Fruit fly (Drosophila melanogaster) whole organism, embryonic: ENCODE measurements around the gene Tlk.

ENCODE experiments used
- CG10209 ChIP-seq: fragments of 200-800 bp; sonication (Bioruptor generic); optimal IDR thresholded peaks from 3 replicates; lab custom pipeline; 2017; ENCODE audit warnings: missing biosample characterization, mild to moderate bottlenecking, missing genetic modification characterization, missing genetic modification reagents
- CG11085 ChIP-seq: fragments of 200-800 bp; sonication (Bioruptor generic); IDR thresholded peaks from 2 replicates; pipeline ENCODE4 v1.3.6; 2022; ENCODE audit warnings: missing biosample characterization, missing genetic modification characterization
- CG11696 ChIP-seq: fragments of 200-800 bp; sonication (Bioruptor generic); IDR thresholded peaks from 2 replicates; pipeline ENCODE4 v1.3.6; 2022; ENCODE audit warnings: missing biosample characterization, missing genetic modification characterization
- CG12299 ChIP-seq: fragments of 200-800 bp; sonication (Bioruptor generic); optimal IDR thresholded peaks from 2 replicates; lab custom pipeline; 2018; ENCODE audit warnings: missing biosample characterization, mild to moderate bottlenecking, missing genetic modification characterization
- CG12391 ChIP-seq: fragments of 200-800 bp; sonication (Bioruptor generic); optimal IDR thresholded peaks from 3 replicates; lab custom pipeline; 2018; ENCODE audit warnings: missing biosample characterization, mild to moderate bottlenecking, missing genetic modification characterization, moderate library complexity
- CG13424 ChIP-seq: fragments of 200-800 bp; sonication (Bioruptor generic); optimal IDR thresholded peaks from 2 replicates; lab custom pipeline; 2019; ENCODE audit warnings: missing biosample characterization, mild to moderate bottlenecking, missing genetic modification characterization, moderate library complexity
- CG14965 ChIP-seq: fragments of 200-800 bp; sonication (Bioruptor generic); optimal IDR thresholded peaks from 2 replicates; lab custom pipeline; 2016; ENCODE audit warnings: missing biosample characterization, missing genetic modification characterization, borderline replicate concordance
- CG15011 ChIP-seq: fragments of 200-800 bp; sonication (Bioruptor generic); optimal IDR thresholded peaks from 3 replicates; lab custom pipeline; 2018; ENCODE audit warnings: missing biosample characterization, mild to moderate bottlenecking, missing genetic modification characterization
- CG15601 ChIP-seq: fragments of 200-800 bp; sonication (Bioruptor generic); optimal IDR thresholded peaks from 3 replicates; lab custom pipeline; 2019; ENCODE audit warnings: missing biosample characterization, mild to moderate bottlenecking, missing genetic modification characterization, moderate library complexity
- CG1832 ChIP-seq: fragments of 200-800 bp; sonication (Bioruptor generic); optimal IDR thresholded peaks from 2 replicates; lab custom pipeline; 2017; ENCODE audit warnings: missing biosample characterization, mild to moderate bottlenecking, missing genetic modification characterization, inconsistent platforms
- CG2875 ChIP-seq: fragments of 200-800 bp; sonication (Bioruptor generic); optimal IDR thresholded peaks from 2 replicates; lab custom pipeline; 2017; ENCODE audit warnings: missing biosample characterization, mild to moderate bottlenecking, missing genetic modification characterization, missing genetic modification reagents
- CG3407 ChIP-seq: fragments of 200-800 bp; sonication (Bioruptor generic); optimal IDR thresholded peaks from 2 replicates; lab custom pipeline; 2018; ENCODE audit warnings: missing biosample characterization, mild to moderate bottlenecking, missing genetic modification characterization
- CG6175 ChIP-seq: fragments of 200-800 bp; sonication (Bioruptor generic); IDR thresholded peaks from 3 replicates; pipeline ENCODE4 v1.3.6; 2022; ENCODE audit warnings: missing biosample characterization, missing genetic modification characterization
- CG6813 ChIP-seq: fragments of 200-800 bp; sonication (Bioruptor generic); optimal IDR thresholded peaks from 2 replicates; lab custom pipeline; 2017; ENCODE audit warnings: missing biosample characterization, missing genetic modification characterization, mild to moderate bottlenecking, moderate library complexity, missing genetic modification reagents
- CG6854 ChIP-seq: fragments of 200-800 bp; sonication (Bioruptor generic); optimal IDR thresholded peaks from 3 replicates; lab custom pipeline; 2017; ENCODE audit warnings: missing biosample characterization, mild to moderate bottlenecking, missing genetic modification characterization
- CG7928 ChIP-seq: fragments of 200-800 bp; sonication (Bioruptor generic); optimal IDR thresholded peaks from 2 replicates; lab custom pipeline; 2017; ENCODE audit warnings: missing biosample characterization, mild to moderate bottlenecking, missing genetic modification characterization
- CrebB ChIP-seq: fragments of 200-800 bp; sonication (Bioruptor generic); optimal IDR thresholded peaks from 3 replicates; lab custom pipeline; 2018; ENCODE audit warnings: missing biosample characterization, mild to moderate bottlenecking, missing genetic modification characterization
- Dp ChIP-seq: fragments of 200-800 bp; sonication (Bioruptor generic); optimal IDR thresholded peaks from 2 replicates; lab custom pipeline; 2018; ENCODE audit warnings: missing biosample characterization, mild to moderate bottlenecking, missing genetic modification characterization, moderate library complexity
- Drgx ChIP-seq: fragments of 200-800 bp; sonication (Bioruptor generic); IDR thresholded peaks from 2 replicates; pipeline ENCODE4 v1.3.6; 2022; ENCODE audit warnings: missing biosample characterization, missing genetic modification characterization
- Elba2 ChIP-seq: fragments of 200-800 bp; sonication (Bioruptor generic); optimal IDR thresholded peaks from 3 replicates; lab custom pipeline; 2016; ENCODE audit warnings: missing biosample characterization, missing genetic modification characterization
- Hr3 ChIP-seq: fragments of 200-800 bp; sonication (Bioruptor generic); optimal IDR thresholded peaks from 3 replicates; lab custom pipeline; 2016; ENCODE audit warnings: missing biosample characterization, missing genetic modification characterization
- MBD-R2 ChIP-seq: fragments of 200-800 bp; sonication (Bioruptor generic); IDR thresholded peaks from 2 replicates; pipeline ENCODE4 v1.3.6; 2022; ENCODE audit warnings: missing biosample characterization, missing genetic modification characterization
- MESR4 ChIP-seq: fragments of 200-800 bp; sonication (Bioruptor generic); optimal IDR thresholded peaks from 2 replicates; lab custom pipeline; 2018; ENCODE audit warnings: missing biosample characterization, mild to moderate bottlenecking, missing genetic modification characterization, moderate library complexity
- Myb ChIP-seq: fragments of 200-800 bp; sonication (Bioruptor generic); optimal IDR thresholded peaks from 2 replicates; lab custom pipeline; 2016; ENCODE audit warnings: missing biosample characterization, missing genetic modification characterization
- Nf-YA ChIP-seq: fragments of 200-800 bp; sonication (Bioruptor generic); IDR thresholded peaks from 2 replicates; pipeline ENCODE4 v1.3.6; 2022; ENCODE audit warnings: missing biosample characterization, missing genetic modification characterization
- Scr ChIP-seq: fragments of 200-800 bp; sonication (Bioruptor generic); IDR thresholded peaks from 2 replicates; pipeline ENCODE4 v1.3.6; 2022; ENCODE audit warnings: missing biosample characterization, missing genetic modification characterization; ENCODE audit not compliant: partially characterized antibody
- ap ChIP-seq: fragments of 200-800 bp; sonication (Bioruptor generic); IDR thresholded peaks from 2 replicates; pipeline ENCODE4 v1.3.6; 2022; ENCODE audit warnings: missing biosample characterization, missing genetic modification characterization
- ase ChIP-seq: fragments of 200-800 bp; sonication (Bioruptor generic); IDR thresholded peaks from 3 replicates; pipeline ENCODE4 v1.3.6; 2022; ENCODE audit warnings: missing biosample characterization, missing genetic modification characterization
- ato ChIP-seq: fragments of 200-800 bp; sonication (Bioruptor generic); IDR thresholded peaks from 2 replicates; pipeline ENCODE4 v1.3.6; 2022; ENCODE audit warnings: missing biosample characterization, missing genetic modification characterization; ENCODE audit not compliant: partially characterized antibody
- bigmax ChIP-seq: fragments of 200-800 bp; sonication (Bioruptor generic); optimal IDR thresholded peaks from 2 replicates; lab custom pipeline; 2018; ENCODE audit warnings: missing biosample characterization, mild to moderate bottlenecking, missing genetic modification characterization
- dan ChIP-seq: fragments of 200-800 bp; sonication (Bioruptor generic); IDR thresholded peaks from 2 replicates; pipeline ENCODE4 v1.3.6; 2022; ENCODE audit warnings: missing biosample characterization, missing genetic modification characterization
- dysf ChIP-seq: fragments of 200-800 bp; sonication (Bioruptor generic); IDR thresholded peaks from 3 replicates; pipeline ENCODE4 v1.3.6; 2022; ENCODE audit warnings: missing biosample characterization, missing genetic modification characterization
- esg ChIP-seq: fragments of 200-800 bp; sonication (Bioruptor generic); conservative IDR thresholded peaks from 2 replicates; pipeline ENCODE4 v1.3.6; 2022; ENCODE audit warnings: missing biosample characterization, missing genetic modification characterization
- fd3F ChIP-seq: fragments of 200-800 bp; sonication (Bioruptor generic); optimal IDR thresholded peaks from 2 replicates; lab custom pipeline; 2018; ENCODE audit warnings: missing biosample characterization, mild to moderate bottlenecking, missing genetic modification characterization, moderate library complexity
- gce ChIP-seq: fragments of 200-800 bp; sonication (Bioruptor generic); IDR thresholded peaks from 3 replicates; pipeline ENCODE4 v1.3.6; 2022; ENCODE audit warnings: missing biosample characterization, missing genetic modification characterization
- gem ChIP-seq: fragments of 200-800 bp; sonication (Bioruptor generic); optimal IDR thresholded peaks from 2 replicates; lab custom pipeline; 2019; ENCODE audit warnings: missing biosample characterization, mild to moderate bottlenecking, missing genetic modification characterization, moderate library complexity
- hbn ChIP-seq: fragments of 200-800 bp; sonication (Bioruptor generic); IDR thresholded peaks from 2 replicates; pipeline ENCODE4 v1.3.6; 2022; ENCODE audit warnings: missing biosample characterization, missing genetic modification characterization; ENCODE audit not compliant: partially characterized antibody
- kah ChIP-seq: fragments of 200-800 bp; sonication (Bioruptor generic); optimal IDR thresholded peaks from 2 replicates; lab custom pipeline; 2018; ENCODE audit warnings: missing biosample characterization, mild to moderate bottlenecking, missing genetic modification characterization
- kni ChIP-seq: fragments of 200-800 bp; sonication (Bioruptor generic); optimal IDR thresholded peaks from 3 replicates; lab custom pipeline; 2017; ENCODE audit warnings: mild to moderate bottlenecking, missing biosample characterization, missing genetic modification reagents, missing genetic modification characterization
- mirr ChIP-seq: fragments of 200-800 bp; sonication (Bioruptor generic); optimal IDR thresholded peaks from 3 replicates; lab custom pipeline; 2018; ENCODE audit warnings: missing biosample characterization, mild to moderate bottlenecking, missing genetic modification characterization
- nerfin-2 ChIP-seq: fragments of 200-800 bp; sonication (Bioruptor generic); IDR thresholded peaks from 2 replicates; pipeline ENCODE4 v1.3.6; 2022; ENCODE audit warnings: missing biosample characterization, missing genetic modification characterization; ENCODE audit not compliant: partially characterized antibody
- onecut ChIP-seq: fragments of 200-800 bp; sonication (Bioruptor generic); IDR thresholded peaks from 2 replicates; pipeline ENCODE4 v1.3.6; 2022; ENCODE audit warnings: missing biosample characterization, missing genetic modification characterization
- pfk ChIP-seq: fragments of 200-800 bp; sonication (Bioruptor generic); optimal IDR thresholded peaks from 2 replicates; lab custom pipeline; 2018; ENCODE audit warnings: missing biosample characterization, mild to moderate bottlenecking, missing genetic modification characterization, moderate library complexity
- sens ChIP-seq: fragments of 200-800 bp; sonication (Bioruptor generic); peaks from one replicate; lab custom pipeline; 2016; ENCODE audit warnings: missing biosample characterization, missing genetic modification characterization
- slou ChIP-seq: fragments of 200-800 bp; sonication (Bioruptor generic); optimal IDR thresholded peaks from 3 replicates; lab custom pipeline; 2016; ENCODE audit warnings: missing biosample characterization, missing genetic modification characterization
- sr ChIP-seq: fragments of 200-800 bp; sonication (Bioruptor generic); IDR thresholded peaks from 3 replicates; pipeline ENCODE4 v1.3.6; 2022; ENCODE audit warnings: missing biosample characterization, missing genetic modification characterization
- trh ChIP-seq: fragments of 200-800 bp; sonication (Bioruptor generic); optimal IDR thresholded peaks from 2 replicates; lab custom pipeline; 2016; ENCODE audit warnings: missing biosample characterization, missing genetic modification characterization
- vnd ChIP-seq: fragments of 200-800 bp; sonication (Bioruptor generic); IDR thresholded peaks from 3 replicates; pipeline ENCODE4 v1.3.6; 2022; ENCODE audit warnings: missing biosample characterization, missing genetic modification characterization; ENCODE audit not compliant: partially characterized antibody
- zen ChIP-seq: fragments of 200-800 bp; sonication (Bioruptor generic); optimal IDR thresholded peaks from 3 replicates; lab custom pipeline; 2018; ENCODE audit warnings: missing biosample characterization, mild to moderate bottlenecking, missing genetic modification characterization, moderate library complexity
- zf30C ChIP-seq: fragments of 200-800 bp; sonication (Bioruptor generic); optimal IDR thresholded peaks from 3 replicates; lab custom pipeline; 2018; ENCODE audit warnings: missing biosample characterization, mild to moderate bottlenecking, missing genetic modification characterization

The Tlk gene

dm6 chrX:3838648-3839047 lies 118.8 kb downstream of the Tlk start (continued):
- TF ChIP-seq nerfin-2 = no peak
- TF ChIP-seq Nf-YA (GFP tag; lab: Robert Waterston, UW) = 0 out of 2 replicates have a peak, but pooled peaks have one; percentile 40
- peak; percentile 13 for TF ChIP-seq MESR4 (GFP tag; lab: Kevin White, UChicago)
- peak; percentile 30; the same call in 1 of the 3 replicates for TF ChIP-seq sr (GFP tag; lab: Robert Waterston, UW)
- TF ChIP-seq zen (tag; lab: Kevin White, UChicago) = peak; percentile 65
- TF ChIP-seq CG15601 = peak; percentile 67
- TF ChIP-seq CG6854 = peak; percentile 57
- TF ChIP-seq sens = peak; percentile 96
- TF ChIP-seq CG11696 (GFP tag; lab: Robert Waterston, UW) = peak; percentile 66; the same call in 1 of the 2 replicates
- TF ChIP-seq CG11085 (GFP tag; lab: Robert Waterston, UW) = 0 out of 2 replicates have a peak, but pooled peaks have one; percentile 30
- peak; percentile 87 for TF ChIP-seq CG13424 (tag; lab: Kevin White, UChicago)
- no peak for TF ChIP-seq Scr (GFP tag; lab: Robert Waterston, UW)
- TF ChIP-seq pfk (GFP tag; lab: Kevin White, UChicago) = no peak
- TF ChIP-seq CG10209 (GFP tag; lab: Kevin White, UChicago) = peak; percentile 81
- peak; percentile 70 for TF ChIP-seq fd3F (GFP tag; lab: Kevin White, UChicago)
- TF ChIP-seq MBD-R2 (GFP tag; lab: Robert Waterston, UW) = peak; percentile 40
- peak; percentile 26 for TF ChIP-seq CG15011 (GFP tag; lab: Kevin White, UChicago)
- TF ChIP-seq CG1832 (GFP tag; lab: Kevin White, UChicago) = no peak
- peak; percentile 77 for TF ChIP-seq CrebB (tag; lab: Kevin White, UChicago)
- peak; percentile 66 for TF ChIP-seq kah (GFP tag; lab: Kevin White, UChicago)
- peak; percentile 60 for TF ChIP-seq Hr3 (GFP tag; lab: Kevin White, UChicago)
- no peak for TF ChIP-seq Dp (GFP tag; lab: Kevin White, UChicago)
- peak; percentile 72 for TF ChIP-seq zf30C (GFP tag; lab: Kevin White, UChicago)
- TF ChIP-seq ap (GFP tag; lab: Robert Waterston, UW) = peak; percentile 63
- TF ChIP-seq trh = peak; percentile 28
- TF ChIP-seq bigmax (GFP tag; lab: Kevin White, UChicago) = no peak
- TF ChIP-seq kni (GFP tag; lab: Kevin White, UChicago) = peak; percentile 33
- TF ChIP-seq CG3407 (GFP tag; lab: Kevin White, UChicago) = peak; percentile 69
- TF ChIP-seq mirr (GFP tag; lab: Kevin White, UChicago) = peak; percentile 57
- peak; percentile 3 for TF ChIP-seq Elba2
- TF ChIP-seq CG12391 (tag; lab: Kevin White, UChicago) = peak; percentile 81
- no peak for TF ChIP-seq dan (GFP tag; lab: Robert Waterston, UW)
- peak; percentile 31; the same call in 1 of the 3 replicates for TF ChIP-seq gce
- TF ChIP-seq onecut (GFP tag; lab: Robert Waterston, UW) = peak; percentile 78
- peak; percentile 83 for TF ChIP-seq dysf (GFP tag; lab: Robert Waterston, UW)
- TF ChIP-seq Myb (GFP tag; lab: Kevin White, UChicago) = peak; percentile 54
- TF ChIP-seq esg (GFP tag; lab: Robert Waterston, UW) = peak; percentile 43; the same call in 1 of the 2 replicates
- TF ChIP-seq Drgx (GFP tag; lab: Robert Waterston, UW) = peak; percentile 71
- 0 out of 3 replicates have a peak, but pooled peaks have one; percentile 35 for TF ChIP-seq CG6175
- TF ChIP-seq CG12299 (tag; lab: Kevin White, UChicago) = peak; percentile 61
- peak; percentile 73; the same call in 2 of the 3 replicates for TF ChIP-seq ase (GFP tag; lab: Robert Waterston, UW)
- TF ChIP-seq CG6813 = peak; percentile 80
- TF ChIP-seq CG7928 = no peak
- no peak for TF ChIP-seq ato (GFP tag; lab: Robert Waterston, UW)
- peak; percentile 89 for TF ChIP-seq gem
- TF ChIP-seq vnd (GFP tag; lab: Robert Waterston, UW) = no peak
- TF ChIP-seq CG14965 (GFP tag; lab: Kevin White, UChicago) = peak; percentile 26
- TF ChIP-seq hbn (GFP tag; lab: Robert Waterston, UW) = no peak
- peak; percentile 36 for TF ChIP-seq slou (GFP tag; lab: Kevin White, UChicago)
- peak; percentile 72 for TF ChIP-seq CG2875 (GFP tag; lab: Kevin White, UChicago)
